Worm (Caenorhabditis elegans) whole organism, midembryonic: ENCODE data around the gene Y57G11C.3.

Experiments used
- T22C8.4 ChIP-seq: fragments of 200-800 bp; sonication (Bioruptor generic); IDR thresholded peaks from 2 replicates; pipeline ENCODE4 v1.3.6; 2022; ENCODE audit warnings: missing genetic modification characterization, missing compliant biosample characterization
- flt-1 ChIP-seq: fragments of 200-800 bp; sonication (Bioruptor generic); IDR thresholded peaks from 2 replicates; pipeline ENCODE4 v1.3.6; 2022; ENCODE audit warnings: missing genetic modification characterization, missing compliant biosample characterization
- med-1 ChIP-seq: sonication (generic microtip); optimal IDR thresholded peaks from 2 replicates; lab custom pipeline; 2017; ENCODE audit warnings: missing genetic modification characterization, mild to moderate bottlenecking, missing compliant biosample characterization, antibody characterized with exemption, missing genetic modification reagents; ENCODE audit not compliant: insufficient read depth
- ref-1 ChIP-seq: fragments of 200-800 bp; sonication (Bioruptor generic); conservative IDR thresholded peaks from 2 replicates; pipeline ENCODE4 v1.3.6; 2022; ENCODE audit warnings: missing genetic modification reagents, missing genetic modification characterization, missing compliant biosample characterization
- tab-1 ChIP-seq: fragments of 200-800 bp; sonication (Bioruptor generic); IDR thresholded peaks from 2 replicates; pipeline ENCODE4 v1.3.6; 2022; ENCODE audit warnings: missing genetic modification characterization, missing compliant biosample characterization
- ztf-23 ChIP-seq: fragments of 200-800 bp; sonication (Bioruptor generic); IDR thresholded peaks from 2 replicates; pipeline ENCODE4 v1.3.6; 2022; ENCODE audit warnings: missing genetic modification reagents, missing genetic modification characterization, missing compliant biosample characterization
- ztf-29 ChIP-seq: fragments of 200-800 bp; sonication (Bioruptor generic); IDR thresholded peaks from 2 replicates; pipeline ENCODE4 v1.3.6; 2022; ENCODE audit warnings: missing genetic modification reagents, missing genetic modification characterization, missing compliant biosample characterization

DNA sequence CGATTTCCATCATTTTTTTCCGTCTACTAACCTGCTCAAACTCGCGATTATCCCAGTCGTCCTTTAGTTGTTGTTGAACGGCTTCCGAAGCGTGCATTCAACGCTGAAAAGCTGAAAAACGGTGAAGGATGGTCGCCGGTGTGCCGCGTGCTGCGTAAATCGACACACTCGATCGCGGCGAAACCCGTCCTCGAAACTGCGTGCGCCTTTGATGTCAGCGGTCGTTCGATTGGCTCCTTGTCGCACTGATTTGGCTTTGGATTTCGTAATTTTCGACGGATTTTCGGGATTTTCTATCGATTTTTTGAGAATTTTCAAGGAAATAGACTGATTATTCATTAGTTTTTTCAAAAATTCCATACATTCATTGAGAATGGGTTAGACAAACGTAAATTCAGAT is 29.4 kb downstream of the Y57G11C.3 start, which contains the start of the genes Y57G11C.1147 and nuo-3:
- TF ChIP-seq med-1 (GFP tag; lab: Kevin White, UChicago), result no peak
- no peak for TF ChIP-seq tab-1 (GFP tag; lab: Robert Waterston, UW)
- TF ChIP-seq T22C8.4 (GFP tag; lab: Robert Waterston, UW), result no peak
- TF ChIP-seq flt-1 (GFP tag; lab: Robert Waterston, UW), result no peak
- no peak for TF ChIP-seq ref-1 (GFP tag; lab: Robert Waterston, UW)
- TF ChIP-seq ztf-29 (GFP tag; lab: Robert Waterston, UW), result no peak
- TF ChIP-seq ztf-23 (GFP tag; lab: Robert Waterston, UW), result no peak
